Fruit fly (Drosophila melanogaster) whole organism, embryonic: ENCODE measurements around the gene CG13315.

Source experiments
- Abd-B ChIP-seq: fragments of 200-800 bp; sonication (Bioruptor generic); optimal IDR thresholded peaks from 2 replicates; lab custom pipeline; 2018; ENCODE audit warnings: missing biosample characterization, mild to moderate bottlenecking, missing genetic modification characterization, moderate library complexity
- Bgb ChIP-seq: fragments of 200-800 bp; sonication (Bioruptor generic); IDR thresholded peaks from 2 replicates; pipeline ENCODE4 v1.3.6; 2022; ENCODE audit warnings: missing biosample characterization, missing genetic modification characterization; ENCODE audit not compliant: partially characterized antibody
- CG1024 ChIP-seq: fragments of 200-800 bp; sonication (Bioruptor generic); IDR thresholded peaks from 2 replicates; pipeline ENCODE4 v1.3.6; 2022; ENCODE audit warnings: missing biosample characterization, missing genetic modification characterization
- CG10959 ChIP-seq: fragments of 200-800 bp; sonication (Bioruptor generic); IDR thresholded peaks from 2 replicates; pipeline ENCODE4 v1.3.6; 2022; ENCODE audit warnings: missing biosample characterization, missing genetic modification characterization
- CG11247 ChIP-seq: fragments of 200-800 bp; sonication (Bioruptor generic); IDR thresholded peaks from 2 replicates; pipeline ENCODE4 v1.3.6; 2022; ENCODE audit warnings: missing biosample characterization, missing genetic modification characterization
- CG11398 ChIP-seq: fragments of 200-800 bp; sonication (Bioruptor generic); optimal IDR thresholded peaks from 2 replicates; lab custom pipeline; 2016; ENCODE audit warnings: missing biosample characterization, missing genetic modification characterization
- CG12942 ChIP-seq: fragments of 200-800 bp; sonication (Bioruptor generic); optimal IDR thresholded peaks from 3 replicates; lab custom pipeline; 2016; ENCODE audit warnings: missing biosample characterization, missing genetic modification characterization
- CG13123 ChIP-seq: fragments of 200-800 bp; sonication (Bioruptor generic); optimal IDR thresholded peaks from 2 replicates; lab custom pipeline; 2016; ENCODE audit warnings: missing biosample characterization, missing genetic modification characterization
- CG13287 ChIP-seq: fragments of 200-800 bp; sonication (Bioruptor generic); IDR thresholded peaks from 2 replicates; pipeline ENCODE4 v1.3.6; 2022; ENCODE audit warnings: missing biosample characterization, missing genetic modification characterization; ENCODE audit not compliant: partially characterized antibody
- CG1529 ChIP-seq: fragments of 200-800 bp; sonication (Bioruptor generic); optimal IDR thresholded peaks from 3 replicates; lab custom pipeline; 2018; ENCODE audit warnings: missing biosample characterization, missing genetic modification characterization
- CG17612 ChIP-seq: fragments of 200-800 bp; sonication (Bioruptor generic); IDR thresholded peaks from 2 replicates; pipeline ENCODE4 v1.3.6; 2022; ENCODE audit warnings: missing biosample characterization, missing genetic modification characterization
- CG2116 ChIP-seq: fragments of 200-800 bp; sonication (Bioruptor generic); optimal IDR thresholded peaks from 3 replicates; lab custom pipeline; 2018; ENCODE audit warnings: missing biosample characterization, mild to moderate bottlenecking, missing genetic modification characterization
- CG2199 ChIP-seq: fragments of 200-800 bp; sonication (Bioruptor generic); IDR thresholded peaks from 3 replicates; pipeline ENCODE4 v1.3.6; 2022; ENCODE audit warnings: missing biosample characterization, missing genetic modification characterization
- CG31365 ChIP-seq: fragments of 200-800 bp; sonication (Bioruptor generic); optimal IDR thresholded peaks from 2 replicates; lab custom pipeline; 2018; ENCODE audit warnings: missing biosample characterization, mild to moderate bottlenecking, missing genetic modification characterization
- CG5180 ChIP-seq: fragments of 200-800 bp; sonication (Bioruptor generic); optimal IDR thresholded peaks from 3 replicates; lab custom pipeline; 2017; ENCODE audit warnings: missing biosample characterization, missing genetic modification characterization, mild to moderate bottlenecking, moderate library complexity, missing genetic modification reagents
- CG9932 ChIP-seq: fragments of 200-800 bp; sonication (Bioruptor generic); IDR thresholded peaks from 2 replicates; pipeline ENCODE4 v1.3.6; 2022; ENCODE audit warnings: missing biosample characterization, missing genetic modification characterization
- Camta ChIP-seq: fragments of 200-800 bp; sonication (Bioruptor generic); optimal IDR thresholded peaks from 2 replicates; lab custom pipeline; 2016; ENCODE audit warnings: missing biosample characterization, missing genetic modification characterization
- CrebB ChIP-seq: fragments of 200-800 bp; sonication (Bioruptor generic); optimal IDR thresholded peaks from 3 replicates; lab custom pipeline; 2018; ENCODE audit warnings: missing biosample characterization, mild to moderate bottlenecking, missing genetic modification characterization
- Dll ChIP-seq: fragments of 200-800 bp; sonication (Bioruptor generic); IDR thresholded peaks from 4 replicates; pipeline ENCODE4 v1.3.6; 2022; ENCODE audit warnings: missing biosample characterization, missing genetic modification characterization; ENCODE audit not compliant: partially characterized antibody
- Dp ChIP-seq: fragments of 200-800 bp; sonication (Bioruptor generic); optimal IDR thresholded peaks from 2 replicates; lab custom pipeline; 2018; ENCODE audit warnings: missing biosample characterization, mild to moderate bottlenecking, missing genetic modification characterization, moderate library complexity
- Eip74EF ChIP-seq, 2 experiments: fragments of 200-800 bp in 1 of 2; fragments of >200 bp in 1 of 2; sonication (Bioruptor generic) in 1 of 2; optimal IDR thresholded peaks; 2 replicates each; lab custom pipeline; 2017 to 2019; ENCODE audit warnings: missing biosample characterization in 2 of 2, missing genetic modification characterization in 2 of 2, mild to moderate bottlenecking in 1 of 2, moderate library complexity in 1 of 2
- Ets65A ChIP-seq: fragments of 200-800 bp; sonication (Bioruptor generic); peaks from one replicate; lab custom pipeline; 2016; ENCODE audit warnings: missing biosample characterization, missing genetic modification characterization
- HHEX ChIP-seq: fragments of 200-800 bp; sonication (Bioruptor generic); optimal IDR thresholded peaks from 3 replicates; lab custom pipeline; 2017; ENCODE audit warnings: missing biosample characterization, mild to moderate bottlenecking, missing genetic modification characterization, missing genetic modification reagents
- Kr ChIP-seq: fragments of 200-800 bp; sonication (Bioruptor generic); optimal IDR thresholded peaks from 2 replicates; lab custom pipeline; 2017; ENCODE audit warnings: missing biosample characterization, mild to moderate bottlenecking, missing genetic modification characterization
- Nf-YA ChIP-seq: fragments of 200-800 bp; sonication (Bioruptor generic); IDR thresholded peaks from 2 replicates; pipeline ENCODE4 v1.3.6; 2022; ENCODE audit warnings: missing biosample characterization, missing genetic modification characterization
- Rx ChIP-seq: fragments of 200-800 bp; sonication (Bioruptor generic); IDR thresholded peaks from 2 replicates; pipeline ENCODE4 v1.3.6; 2022; ENCODE audit warnings: missing biosample characterization, missing genetic modification characterization
- ase ChIP-seq: fragments of 200-800 bp; sonication (Bioruptor generic); IDR thresholded peaks from 3 replicates; pipeline ENCODE4 v1.3.6; 2022; ENCODE audit warnings: missing biosample characterization, missing genetic modification characterization
- bowl ChIP-seq: fragments of 200-800 bp; sonication (Bioruptor generic); IDR thresholded peaks from 2 replicates; pipeline ENCODE4 v1.3.6; 2022; ENCODE audit warnings: missing biosample characterization, missing genetic modification characterization
- chinmo ChIP-seq: fragments of 200-800 bp; sonication (Bioruptor generic); IDR thresholded peaks from 4 replicates; pipeline ENCODE4 v1.3.6; 2022; ENCODE audit warnings: missing biosample characterization, missing genetic modification characterization; ENCODE audit not compliant: partially characterized antibody
- chm ChIP-seq: fragments of 200-800 bp; sonication (Bioruptor generic); IDR thresholded peaks from 2 replicates; pipeline ENCODE4 v1.3.6; 2022; ENCODE audit warnings: missing biosample characterization, missing genetic modification characterization
- chn ChIP-seq: fragments of 200-800 bp; sonication (Bioruptor generic); optimal IDR thresholded peaks from 2 replicates; lab custom pipeline; 2016; ENCODE audit warnings: missing biosample characterization, missing genetic modification characterization
- crc ChIP-seq: fragments of 200-800 bp; sonication (Bioruptor generic); optimal IDR thresholded peaks from 2 replicates; lab custom pipeline; 2016; ENCODE audit warnings: missing biosample characterization, missing genetic modification characterization
- dmrt99B ChIP-seq: fragments of 200-800 bp; sonication (Bioruptor generic); optimal IDR thresholded peaks from 2 replicates; lab custom pipeline; 2018; ENCODE audit warnings: missing biosample characterization, mild to moderate bottlenecking, missing genetic modification characterization, moderate library complexity
- eyg ChIP-seq: fragments of 200-800 bp; sonication (Bioruptor generic); optimal IDR thresholded peaks from 3 replicates; lab custom pipeline; 2016; ENCODE audit warnings: missing biosample characterization, missing genetic modification characterization
- fd102C ChIP-seq: fragments of 200-800 bp; sonication (Bioruptor generic); optimal IDR thresholded peaks from 2 replicates; lab custom pipeline; 2018; ENCODE audit warnings: missing biosample characterization, mild to moderate bottlenecking, missing genetic modification characterization, moderate library complexity
- ind ChIP-seq: fragments of 200-800 bp; sonication (Bioruptor generic); optimal IDR thresholded peaks from 3 replicates; lab custom pipeline; 2016; ENCODE audit warnings: missing biosample characterization, missing genetic modification characterization
- jing ChIP-seq: fragments of 200-800 bp; sonication (Bioruptor generic); optimal IDR thresholded peaks from 2 replicates; lab custom pipeline; 2018; ENCODE audit warnings: missing biosample characterization, mild to moderate bottlenecking, missing genetic modification characterization
- kah ChIP-seq: fragments of 200-800 bp; sonication (Bioruptor generic); optimal IDR thresholded peaks from 2 replicates; lab custom pipeline; 2018; ENCODE audit warnings: missing biosample characterization, mild to moderate bottlenecking, missing genetic modification characterization
- ken ChIP-seq: fragments of 200-800 bp; sonication (Bioruptor generic); IDR thresholded peaks from 3 replicates; pipeline ENCODE4 v1.3.6; 2022; ENCODE audit warnings: missing biosample characterization, missing genetic modification characterization
- klu ChIP-seq: fragments of 200-800 bp; sonication (Bioruptor generic); IDR thresholded peaks from 2 replicates; pipeline ENCODE4 v1.3.6; 2022; ENCODE audit warnings: missing biosample characterization, missing genetic modification characterization
- luna ChIP-seq: fragments of 200-800 bp; sonication (Bioruptor generic); optimal IDR thresholded peaks from 2 replicates; lab custom pipeline; 2016; ENCODE audit warnings: missing biosample characterization, missing genetic modification characterization
- pb ChIP-seq: fragments of 200-800 bp; sonication (Bioruptor generic); optimal IDR thresholded peaks from 3 replicates; lab custom pipeline; 2016; ENCODE audit warnings: missing biosample characterization, missing genetic modification characterization
- sens-2 ChIP-seq: fragments of 200-800 bp; sonication (Bioruptor generic); IDR thresholded peaks from 2 replicates; pipeline ENCODE4 v1.3.6; 2022; ENCODE audit warnings: missing biosample characterization, missing genetic modification characterization
- sim ChIP-seq: fragments of 200-800 bp; sonication (Bioruptor generic); IDR thresholded peaks from 2 replicates; pipeline ENCODE4 v1.3.6; 2022; ENCODE audit warnings: missing biosample characterization, missing genetic modification characterization
- sima ChIP-seq: fragments of 200-800 bp; sonication (Bioruptor generic); optimal IDR thresholded peaks from 2 replicates; lab custom pipeline; 2016; ENCODE audit warnings: missing biosample characterization, missing genetic modification characterization
- tap ChIP-seq: fragments of 200-800 bp; optimal IDR thresholded peaks from 3 replicates; lab custom pipeline; 2019; ENCODE audit warnings: missing biosample characterization, mild to moderate bottlenecking, missing genetic modification characterization, moderate library complexity
- ttk ChIP-seq: fragments of 200-800 bp; sonication (Bioruptor generic); IDR thresholded peaks from 2 replicates; pipeline ENCODE4 v2.1.2; 2022; ENCODE audit warnings: missing biosample characterization, missing genetic modification characterization
- wor ChIP-seq: fragments of 200-800 bp; sonication (Bioruptor generic); IDR thresholded peaks from 2 replicates; pipeline ENCODE4 v1.3.6; 2022; ENCODE audit warnings: missing biosample characterization, missing genetic modification characterization
- yki ChIP-seq: fragments of >200 bp; optimal IDR thresholded peaks from 3 replicates; lab custom pipeline; 2018
- z ChIP-seq: fragments of 200-800 bp; sonication (Bioruptor generic); IDR thresholded peaks from 3 replicates; pipeline ENCODE4 v1.3.6; 2022; ENCODE audit warnings: missing biosample characterization, missing genetic modification characterization

Gene CG13315

DNA sequence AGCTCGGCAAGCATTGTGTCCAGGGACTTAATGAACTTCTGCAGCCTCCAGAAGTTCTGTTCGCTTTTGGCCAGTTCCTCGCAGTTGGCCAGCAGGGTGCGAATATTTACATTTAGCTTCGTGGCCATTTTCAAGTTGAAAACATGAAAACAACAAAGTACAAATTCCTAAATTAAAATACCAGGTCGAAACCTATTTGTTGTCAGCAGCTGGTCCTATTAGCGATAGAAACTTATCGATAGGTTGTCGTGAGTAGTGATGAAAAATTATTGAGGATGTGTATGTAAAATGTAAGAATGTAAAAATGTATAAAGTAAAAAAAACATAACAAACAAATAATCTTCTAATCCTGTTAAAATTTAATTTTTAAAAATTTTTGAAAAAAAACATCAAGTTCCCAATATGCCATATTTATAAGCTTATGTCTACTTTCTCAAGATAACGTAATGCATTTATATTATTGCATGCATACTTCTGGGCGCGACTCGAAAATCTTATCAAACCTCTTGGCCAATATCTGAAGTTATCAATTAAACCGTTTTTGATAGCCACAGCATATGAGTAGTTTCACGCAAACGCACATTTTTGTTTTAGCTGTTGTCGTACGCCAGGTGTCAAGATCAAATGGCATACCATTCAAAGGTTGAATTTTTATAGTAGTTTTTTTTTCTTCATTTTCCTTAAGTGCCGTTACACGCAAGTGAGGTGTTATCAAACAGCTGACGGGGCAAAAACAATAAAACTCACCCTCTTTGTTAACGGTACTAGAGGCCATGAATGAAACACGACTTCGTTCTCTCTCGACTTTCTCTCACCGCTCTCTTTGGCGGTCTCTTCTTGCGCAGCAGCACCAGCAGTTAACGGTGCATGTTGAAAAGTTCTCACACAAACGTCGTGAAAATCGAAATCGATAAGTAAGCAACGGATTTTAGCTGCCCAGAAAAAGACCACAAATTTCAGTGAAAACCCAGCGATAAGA is 40.6 kb downstream of the CG13315 start, which contains the start of the genes Use1 and nwk (continued):
- no peak for TF ChIP-seq dmrt99B (tag; lab: Kevin White, UChicago)
- no peak for TF ChIP-seq wor (GFP tag; lab: Robert Waterston, UW)
- no peak for TF ChIP-seq sim (GFP tag; lab: Robert Waterston, UW)
- no peak for TF ChIP-seq ind (GFP tag; lab: Kevin White, UChicago)
- TF ChIP-seq klu (GFP tag; lab: Robert Waterston, UW): no peak
- TF ChIP-seq chm (GFP tag; lab: Robert Waterston, UW): no peak
- TF ChIP-seq CG9932 (GFP tag; lab: Robert Waterston, UW): peak; percentile 52
- no peak for TF ChIP-seq ttk
- no peak for TF ChIP-seq eyg (GFP tag; lab: Kevin White, UChicago)
- no peak for TF ChIP-seq CG2199 (GFP tag; lab: Robert Waterston, UW)
- no peak for TF ChIP-seq CG10959 (GFP tag; lab: Robert Waterston, UW)
- no peak for TF ChIP-seq CG31365
- peak; percentile 81 for TF ChIP-seq Bgb (GFP tag; lab: Robert Waterston, UW)
- no peak for TF ChIP-seq Nf-YA
- TF ChIP-seq jing: no peak
- TF ChIP-seq z (GFP tag; lab: Robert Waterston, UW): no peak
- no peak for TF ChIP-seq sima
- no peak for TF ChIP-seq ken
- no peak for TF ChIP-seq bowl (GFP tag; lab: Robert Waterston, UW)
- no peak for TF ChIP-seq CG11247
- TF ChIP-seq tap: no peak
- TF ChIP-seq ase (GFP tag; lab: Robert Waterston, UW): no peak
- TF ChIP-seq Kr (GFP tag; lab: Kevin White, UChicago): no peak
- TF ChIP-seq CG17612 (GFP tag; lab: Robert Waterston, UW): no peak
- peak; percentile 86 for TF ChIP-seq CG13287
- no peak for TF ChIP-seq luna
- TF ChIP-seq CG12942 (GFP tag; lab: Kevin White, UChicago): no peak
- TF ChIP-seq chn (GFP tag; lab: Kevin White, UChicago): no peak
- TF ChIP-seq CG1529 (GFP tag; lab: Kevin White, UChicago): no peak
- no peak for TF ChIP-seq kah (GFP tag; lab: Kevin White, UChicago)
- TF ChIP-seq Dll: peak; percentile 87
- TF ChIP-seq chinmo (GFP tag; lab: Robert Waterston, UW): 0 out of 4 replicates have a peak, but pooled peaks have one; percentile 59
- TF ChIP-seq sens-2: no peak
- no peak for TF ChIP-seq CG13123
- peak; percentile 54 for TF ChIP-seq CG2116 (GFP tag; lab: Kevin White, UChicago)
- no peak for TF ChIP-seq Camta
- TF ChIP-seq Rx: no peak
- TF ChIP-seq crc (GFP tag; lab: Kevin White, UChicago): no peak
- no peak for TF ChIP-seq CrebB
- TF ChIP-seq HHEX (GFP tag; lab: Kevin White, UChicago): no peak
- TF ChIP-seq CG5180: no peak
- no peak for TF ChIP-seq Ets65A
- TF ChIP-seq fd102C (GFP tag; lab: Kevin White, UChicago): no peak
- TF ChIP-seq Abd-B: no peak
- no peak for TF ChIP-seq CG11398 (GFP tag; lab: Kevin White, UChicago)
- TF ChIP-seq Dp (GFP tag; lab: Kevin White, UChicago): peak; percentile 54
- TF ChIP-seq yki (lab: Kevin White, UChicago): no peak
- TF ChIP-seq CG1024 (GFP tag; lab: Robert Waterston, UW): no peak
- TF ChIP-seq Eip74EF (GFP tag; optimal IDR thresholded peaks at IDR 0.05; lab: Kevin White, UChicago): no peak
- TF ChIP-seq pb (GFP tag; lab: Kevin White, UChicago): no peak
